Worm (Caenorhabditis elegans): ENCODE data around the gene cex-1.

cex-1 gene

ce11 chrII:5420947-5421614 lies 26.4 kb upstream of the cex-1 start, which contains the start of gene tofu-6:
Gene tofu-6 (plus strand): TSS chrII:5421248.
- TF ChIP-seq nhr-25 (tag; optimal IDR thresholded peaks at IDR 0.05) (peak; percentile 13), nfya-1 (tag; optimal IDR thresholded peaks at IDR 0.05; ENCODE audit: insufficient read depth) (peak; percentile 45), ceh-9 (tag; optimal IDR thresholded peaks at IDR 0.05) (no peak), pha-4 (tag; optimal IDR thresholded peaks at IDR 0.05) (peak; percentile 71)

DNA sequence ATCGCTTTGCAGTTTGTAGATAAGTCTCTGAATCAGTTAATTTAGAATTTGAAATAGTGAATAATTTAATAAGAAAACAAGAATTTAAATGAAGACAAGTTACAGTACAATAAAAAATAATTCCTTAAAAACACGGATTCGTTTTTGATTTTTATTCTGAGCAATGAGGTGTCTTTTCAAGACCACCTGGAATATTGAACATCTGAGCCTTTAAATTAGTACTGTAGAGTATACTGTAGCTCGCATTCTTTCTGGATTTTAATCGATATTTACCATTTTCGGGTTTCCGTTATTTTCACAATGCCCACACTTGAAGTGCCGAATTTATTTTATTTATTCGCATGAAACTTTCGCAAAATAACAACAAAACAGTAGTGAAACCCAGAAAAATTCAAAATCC lies 23.6 kb upstream of the cex-1 start, which contains the start of gene F07F6.7:
F07F6.7 (minus strand) TSS at position 27 of the 400 bp plus-strand sequence.
- TF ChIP-seq elt-2 (tag; optimal IDR thresholded peaks at IDR 0.05) (peak; percentile 6), snpc-4 (tag; optimal IDR thresholded peaks at IDR 0.05) (no peak), ztf-4 (tag; optimal IDR thresholded peaks at IDR 0.05) (no peak)

DNA sequence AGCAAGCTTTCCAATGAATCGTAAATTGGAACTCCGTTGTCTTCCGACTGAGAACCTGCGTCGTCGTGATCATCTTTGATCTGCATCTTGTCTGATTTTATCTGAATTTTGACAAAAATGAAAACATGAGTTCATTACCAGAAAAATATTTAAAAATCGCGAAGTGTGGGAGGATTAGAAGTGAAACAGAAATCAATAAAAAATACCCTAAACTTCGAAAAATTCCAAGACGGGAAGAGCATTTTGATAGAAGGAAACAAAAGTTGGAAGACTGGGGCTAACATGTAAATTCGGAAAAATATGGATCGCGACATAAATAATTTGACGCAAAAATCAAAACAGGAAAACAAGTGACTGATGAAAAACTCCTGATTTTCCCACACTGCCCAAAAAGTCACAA lies 21.8 kb upstream of the cex-1 start, which contains the start of gene F07F6.8:
F07F6.8 (minus strand) TSS at position 101 of the 400 bp plus-strand sequence.
- TF ChIP-seq elt-3 (tag; optimal IDR thresholded peaks at IDR 0.05) (no peak), nfya-1 (tag; optimal IDR thresholded peaks at IDR 0.05; ENCODE audit: insufficient read depth) (no peak), elt-1 (tag; optimal IDR thresholded peaks at IDR 0.05) (no peak), nhr-77 (tag; optimal IDR thresholded peaks at IDR 0.05) (no peak), ceh-82 (tag; optimal IDR thresholded peaks at IDR 0.05) (no peak), lin-15B (tag; optimal IDR thresholded peaks at IDR 0.05) (no peak), nhr-237 (tag; optimal IDR thresholded peaks at IDR 0.05) (no peak), lin-39 (tag; optimal IDR thresholded peaks at IDR 0.05) (no peak), R02D3.7 (tag; optimal IDR thresholded peaks at IDR 0.05) (no peak), fkh-10 (GFP tag; optimal IDR thresholded peaks at IDR 0.05) (no peak), nhr-76 (tag; optimal IDR thresholded peaks at IDR 0.05) (no peak), egl-27 (tag; optimal IDR thresholded peaks at IDR 0.05) (no peak), ztf-4 (tag; optimal IDR thresholded peaks at IDR 0.05) (no peak), daf-12 (tag; optimal IDR thresholded peaks at IDR 0.05) (no peak), ZK546.5 (tag; optimal IDR thresholded peaks at IDR 0.05) (no peak), zag-1 (tag; optimal IDR thresholded peaks at IDR 0.05) (no peak)

DNA sequence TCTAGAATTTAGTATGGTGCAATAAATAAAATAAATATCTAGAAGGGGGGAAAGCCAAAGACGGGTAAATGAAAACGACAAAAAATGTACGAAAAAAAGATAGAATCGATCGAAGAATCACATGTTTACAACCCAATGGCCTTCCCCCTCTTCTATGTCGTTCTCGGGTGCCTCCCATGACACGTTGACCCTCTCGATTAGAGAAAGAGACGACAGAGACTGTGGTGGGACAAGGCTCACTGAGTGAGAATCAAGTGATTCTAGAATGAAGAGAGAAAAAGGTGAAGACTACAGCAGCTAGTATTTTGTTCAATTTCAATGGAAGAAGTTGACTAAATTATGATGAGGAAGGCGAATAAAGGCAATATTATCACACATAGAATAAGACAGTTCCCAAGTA lies 21.4 kb upstream of the cex-1 start:
- TF ChIP-seq fkh-10 (GFP tag; optimal IDR thresholded peaks at IDR 0.05): no peak
- no peak for TF ChIP-seq egl-5 (tag; optimal IDR thresholded peaks at IDR 0.05)
- TF ChIP-seq lin-39 (tag; optimal IDR thresholded peaks at IDR 0.05): peak; percentile 13
- no peak for TF ChIP-seq unc-62 (GFP tag; optimal IDR thresholded peaks at IDR 0.05)
- TF ChIP-seq nhr-237 (tag; optimal IDR thresholded peaks at IDR 0.05): no peak
- peak; percentile 85 for TF ChIP-seq elt-2 (tag; optimal IDR thresholded peaks at IDR 0.05)
- TF ChIP-seq ceh-82 (tag; optimal IDR thresholded peaks at IDR 0.05): no peak
- peak; percentile 85 for TF ChIP-seq pha-4 (tag; optimal IDR thresholded peaks at IDR 0.05)
- no peak for TF ChIP-seq skn-1 (tag; optimal IDR thresholded peaks at IDR 0.05)
- no peak for TF ChIP-seq mml-1 (tag; optimal IDR thresholded peaks at IDR 0.05)
- no peak for TF ChIP-seq nhr-67 (tag; optimal IDR thresholded peaks at IDR 0.05)
- TF ChIP-seq fkh-2 (tag; optimal IDR thresholded peaks at IDR 0.05): no peak
- no peak for TF ChIP-seq unc-39 (tag; optimal IDR thresholded peaks at IDR 0.05)
- no peak for TF ChIP-seq nhr-77 (tag; optimal IDR thresholded peaks at IDR 0.05)
- TF ChIP-seq fos-1 (tag; optimal IDR thresholded peaks at IDR 0.05): no peak
- TF ChIP-seq nhr-76 (tag; optimal IDR thresholded peaks at IDR 0.05): no peak
- TF ChIP-seq sea-2 (GFP tag; optimal IDR thresholded peaks at IDR 0.05): no peak
- peak; percentile 6 for TF ChIP-seq egl-27 (tag; optimal IDR thresholded peaks at IDR 0.05)
- TF ChIP-seq nhr-28 (tag; optimal IDR thresholded peaks at IDR 0.05): no peak
- TF ChIP-seq eor-1 (tag; optimal IDR thresholded peaks at IDR 0.05): no peak
- no peak for TF ChIP-seq lsy-12 (tag; optimal IDR thresholded peaks at IDR 0.05)
- peak; percentile 32 for TF ChIP-seq ceh-28 (tag; optimal IDR thresholded peaks at IDR 0.05)
- TF ChIP-seq ama-1 (optimal IDR thresholded peaks at IDR 0.05): peak; percentile 66
- no peak for TF ChIP-seq ztf-11 (tag; optimal IDR thresholded peaks at IDR 0.05)
- TF ChIP-seq nhr-25 (tag; optimal IDR thresholded peaks at IDR 0.05): peak; percentile 49
- no peak for TF ChIP-seq daf-12 (tag; optimal IDR thresholded peaks at IDR 0.05)
- TF ChIP-seq nhr-12 (tag; optimal IDR thresholded peaks at IDR 0.05): no peak
- peak; percentile 46 for TF ChIP-seq nhr-23 (tag; optimal IDR thresholded peaks at IDR 0.05)
- peak; percentile 11 for TF ChIP-seq jun-1 (tag; optimal IDR thresholded peaks at IDR 0.05)
- no peak for TF ChIP-seq elt-3 (tag; optimal IDR thresholded peaks at IDR 0.05)
- TF ChIP-seq nfya-1 (tag; optimal IDR thresholded peaks at IDR 0.05; ENCODE audit: insufficient read depth): peak; percentile 82
- TF ChIP-seq zag-1 (tag; optimal IDR thresholded peaks at IDR 0.05): no peak
- TF ChIP-seq aly-2 (tag; optimal IDR thresholded peaks at IDR 0.05): no peak
- no peak for TF ChIP-seq snpc-4 (tag; optimal IDR thresholded peaks at IDR 0.05)
- no peak for TF ChIP-seq ceh-9 (tag; optimal IDR thresholded peaks at IDR 0.05)
- no peak for TF ChIP-seq tbx-2 (tag; optimal IDR thresholded peaks at IDR 0.05)
- no peak for TF ChIP-seq lin-15B (tag; optimal IDR thresholded peaks at IDR 0.05)
- TF ChIP-seq elt-1 (tag; optimal IDR thresholded peaks at IDR 0.05): no peak
- TF ChIP-seq nhr-43 (tag; optimal IDR thresholded peaks at IDR 0.05; ENCODE audit: poor library complexity, severe bottlenecking): no peak
- peak; percentile 49 for TF ChIP-seq hmg-11 (tag; optimal IDR thresholded peaks at IDR 0.05)
- TF ChIP-seq mdl-1 (tag; optimal IDR thresholded peaks at IDR 0.05): no peak

Measured in whole organism, L3 larva.